Fruit fly (Drosophila melanogaster) whole organism, adult: ENCODE data around the gene CG7071.

Experiments used
- CG12768 ChIP-seq: fragments of 200-800 bp; sonication (Bioruptor generic); optimal IDR thresholded peaks from 2 replicates; lab custom pipeline; 2017; ENCODE audit warnings: missing biosample characterization, missing genetic modification characterization, mild to moderate bottlenecking, moderate library complexity, missing genetic modification reagents
- CG14711 ChIP-seq: fragments of 200-800 bp; sonication (Bioruptor generic); optimal IDR thresholded peaks from 2 replicates; lab custom pipeline; 2018; ENCODE audit warnings: missing biosample characterization, mild to moderate bottlenecking, missing genetic modification characterization, moderate library complexity
- ovo ChIP-seq: fragments of 200-800 bp; sonication (Bioruptor generic); optimal IDR thresholded peaks from 2 replicates; lab custom pipeline; 2016; ENCODE audit warnings: missing biosample characterization, missing genetic modification characterization
- tj ChIP-seq: fragments of 200-800 bp; sonication (Bioruptor generic); optimal IDR thresholded peaks from 3 replicates; lab custom pipeline; 2017; ENCODE audit warnings: missing biosample characterization, mild to moderate bottlenecking, missing genetic modification characterization, moderate library complexity

DNA sequence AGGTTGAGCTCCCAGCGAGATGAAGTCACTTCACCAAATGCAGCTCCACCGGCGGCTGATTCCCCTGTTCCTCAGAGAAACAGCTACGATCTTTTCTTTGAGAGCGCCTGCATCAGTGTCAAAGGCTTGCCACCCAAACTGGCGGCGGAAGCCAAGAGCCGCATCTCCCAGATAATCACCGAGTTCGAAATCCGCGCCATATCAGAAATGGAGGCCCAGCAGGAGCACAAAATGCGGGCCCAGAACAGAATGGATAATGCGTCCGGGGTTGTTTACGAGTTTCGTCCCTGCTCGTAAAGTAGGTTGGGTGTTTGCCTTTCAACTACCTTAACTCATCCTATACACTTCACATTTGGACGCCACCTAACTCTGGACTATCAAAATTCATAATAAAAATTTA, 19.3 kb downstream of the CG7071 start, which contains the start of gene Gpdh3:
- no peak for TF ChIP-seq CG14711 (tag; lab: Kevin White, UChicago)
- no peak for TF ChIP-seq tj (GFP tag; lab: Kevin White, UChicago)
- TF ChIP-seq ovo (GFP tag; lab: Kevin White, UChicago) = no peak
- no peak for TF ChIP-seq CG12768
